Fruit fly (Drosophila melanogaster) whole organism, embryonic: ENCODE results near the gene ClC-a.

Experiments
- Awh ChIP-seq: fragments of 200-800 bp; sonication (Bioruptor generic); IDR thresholded peaks from 2 replicates; pipeline ENCODE4, ENCODE4 v1.3.6; 2022; ENCODE audit warnings: missing biosample characterization, missing genetic modification characterization
- CG11093 ChIP-seq: fragments of 200-800 bp; sonication (Bioruptor generic); IDR thresholded peaks from 3 replicates; pipeline ENCODE4 v1.3.6; 2022; ENCODE audit warnings: missing biosample characterization, missing genetic modification characterization
- CG11398 ChIP-seq: fragments of 200-800 bp; sonication (Bioruptor generic); optimal IDR thresholded peaks from 2 replicates; lab custom pipeline; 2016; ENCODE audit warnings: missing biosample characterization, missing genetic modification characterization
- CG11456 ChIP-seq: fragments of 200-800 bp; sonication (Bioruptor generic); IDR thresholded peaks from 3 replicates; pipeline ENCODE4 v1.3.6; 2022; ENCODE audit warnings: missing biosample characterization, missing genetic modification characterization
- CG12659 ChIP-seq: fragments of 200-800 bp; sonication (Bioruptor generic); optimal IDR thresholded peaks from 3 replicates; lab custom pipeline; 2017; ENCODE audit warnings: mild to moderate bottlenecking, missing biosample characterization, missing genetic modification reagents, missing genetic modification characterization
- CG13123 ChIP-seq: fragments of 200-800 bp; sonication (Bioruptor generic); optimal IDR thresholded peaks from 2 replicates; lab custom pipeline; 2016; ENCODE audit warnings: missing biosample characterization, missing genetic modification characterization
- CG13624 ChIP-seq: fragments of 200-800 bp; sonication (Bioruptor generic); optimal IDR thresholded peaks from 2 replicates; lab custom pipeline; 2016; ENCODE audit warnings: missing biosample characterization, missing genetic modification characterization
- CG15479 ChIP-seq: fragments of 200-800 bp; sonication (Bioruptor generic); optimal IDR thresholded peaks from 3 replicates; lab custom pipeline; 2019; ENCODE audit warnings: missing biosample characterization, mild to moderate bottlenecking, missing genetic modification characterization, moderate library complexity
- CG15696 ChIP-seq: fragments of 200-800 bp; sonication (Bioruptor generic); optimal IDR thresholded peaks from 2 replicates; lab custom pipeline; 2019; ENCODE audit warnings: missing biosample characterization, mild to moderate bottlenecking, missing genetic modification characterization, moderate library complexity
- CG17361 ChIP-seq: fragments of 200-800 bp; sonication (Bioruptor generic); IDR thresholded peaks from 3 replicates; pipeline ENCODE4 v1.3.6; 2022; ENCODE audit warnings: missing biosample characterization, missing genetic modification characterization
- CG18599 ChIP-seq: fragments of 200-800 bp; sonication (Bioruptor generic); optimal IDR thresholded peaks from 3 replicates; lab custom pipeline; 2017; ENCODE audit warnings: missing biosample characterization, missing genetic modification characterization, mild to moderate bottlenecking, moderate library complexity, missing genetic modification reagents
- CG33213 ChIP-seq: fragments of 200-800 bp; sonication (Bioruptor generic); optimal IDR thresholded peaks from 3 replicates; lab custom pipeline; 2016; ENCODE audit warnings: missing biosample characterization, missing genetic modification characterization
- CG4328 ChIP-seq: fragments of 200-800 bp; sonication (Bioruptor generic); optimal IDR thresholded peaks from 3 replicates; lab custom pipeline; 2017; ENCODE audit warnings: missing biosample characterization, missing genetic modification reagents, missing genetic modification characterization
- CG6254 ChIP-seq: fragments of 200-800 bp; sonication (Bioruptor generic); optimal IDR thresholded peaks from 3 replicates; lab custom pipeline; 2017; ENCODE audit warnings: mild to moderate bottlenecking, missing biosample characterization, missing genetic modification reagents, missing genetic modification characterization
- CG7786 ChIP-seq: fragments of 200-800 bp; sonication (Bioruptor generic); optimal IDR thresholded peaks from 2 replicates; lab custom pipeline; 2016; ENCODE audit warnings: missing biosample characterization, missing genetic modification characterization
- CTCF ChIP-seq: fragments of 200-800 bp; sonication (Bioruptor generic); optimal IDR thresholded peaks from 2 replicates; lab custom pipeline; 2017; ENCODE audit warnings: missing biosample characterization, mild to moderate bottlenecking, missing genetic modification characterization, moderate library complexity
- Dfd ChIP-seq, 2 experiments: fragments of >200 bp; optimal IDR thresholded peaks; 2 replicates each; lab custom pipeline; 2017; ENCODE audit warnings: missing biosample characterization in 2 of 2, missing genetic modification characterization in 2 of 2
- ERR ChIP-seq: fragments of 200-800 bp; sonication (Bioruptor generic); optimal IDR thresholded peaks from 2 replicates; lab custom pipeline; 2016; ENCODE audit warnings: missing biosample characterization, missing genetic modification characterization
- Ets65A ChIP-seq: fragments of 200-800 bp; sonication (Bioruptor generic); peaks from one replicate; lab custom pipeline; 2016; ENCODE audit warnings: missing biosample characterization, missing genetic modification characterization
- GATAe ChIP-seq: fragments of 200-800 bp; sonication (Bioruptor generic); conservative IDR thresholded peaks from 2 replicates; pipeline ENCODE4 v1.3.6; 2022; ENCODE audit warnings: missing biosample characterization, missing genetic modification characterization
- HHEX ChIP-seq: fragments of 200-800 bp; sonication (Bioruptor generic); optimal IDR thresholded peaks from 3 replicates; lab custom pipeline; 2017; ENCODE audit warnings: missing biosample characterization, mild to moderate bottlenecking, missing genetic modification characterization, missing genetic modification reagents
- HmgD ChIP-seq: fragments of 200-800 bp; sonication (Bioruptor generic); optimal IDR thresholded peaks from 3 replicates; lab custom pipeline; 2016; ENCODE audit warnings: missing biosample characterization, missing genetic modification characterization
- Hsf ChIP-seq: fragments of 200-800 bp; sonication (Bioruptor generic); optimal IDR thresholded peaks from 3 replicates; lab custom pipeline; 2016; ENCODE audit warnings: missing biosample characterization, missing genetic modification characterization
- MBD-R2 ChIP-seq: fragments of 200-800 bp; sonication (Bioruptor generic); IDR thresholded peaks from 2 replicates; pipeline ENCODE4 v1.3.6; 2022; ENCODE audit warnings: missing biosample characterization, missing genetic modification characterization
- NC2β ChIP-seq: fragments of 200-800 bp; sonication (Bioruptor generic); optimal IDR thresholded peaks from 2 replicates; lab custom pipeline; 2016; ENCODE audit warnings: missing biosample characterization, missing genetic modification characterization
- Rx ChIP-seq: fragments of 200-800 bp; sonication (Bioruptor generic); IDR thresholded peaks from 2 replicates; pipeline ENCODE4 v1.3.6; 2022; ENCODE audit warnings: missing biosample characterization, missing genetic modification characterization
- Xrp1 ChIP-seq: fragments of 200-800 bp; sonication (Bioruptor generic); IDR thresholded peaks from 2 replicates; pipeline ENCODE4 v1.3.6; 2022; ENCODE audit warnings: missing biosample characterization, missing genetic modification characterization
- ash1 ChIP-seq: fragments of 200-800 bp; sonication (Bioruptor generic); optimal IDR thresholded peaks from 2 replicates; lab custom pipeline; 2018; ENCODE audit warnings: missing biosample characterization, mild to moderate bottlenecking, missing genetic modification characterization
- bigmax ChIP-seq: fragments of 200-800 bp; sonication (Bioruptor generic); optimal IDR thresholded peaks from 2 replicates; lab custom pipeline; 2018; ENCODE audit warnings: missing biosample characterization, mild to moderate bottlenecking, missing genetic modification characterization
- chm ChIP-seq: fragments of 200-800 bp; sonication (Bioruptor generic); IDR thresholded peaks from 2 replicates; pipeline ENCODE4 v1.3.6; 2022; ENCODE audit warnings: missing biosample characterization, missing genetic modification characterization
- corto ChIP-seq: fragments of 200-800 bp; sonication (Bioruptor generic); optimal IDR thresholded peaks from 2 replicates; lab custom pipeline; 2016; ENCODE audit warnings: missing biosample characterization, mild to moderate bottlenecking, missing genetic modification characterization, moderate library complexity
- da ChIP-seq: fragments of 200-800 bp; sonication (Bioruptor generic); optimal IDR thresholded peaks from 2 replicates; lab custom pipeline; 2016; ENCODE audit warnings: missing biosample characterization, missing genetic modification characterization
- dpn ChIP-seq, 2 experiments: fragments of 200-800 bp; sonication (Bioruptor generic); optimal IDR thresholded peaks; 3 replicates each; lab custom pipeline; 2016; ENCODE audit warnings: missing biosample characterization in 2 of 2, missing genetic modification characterization in 2 of 2
- esg ChIP-seq: fragments of 200-800 bp; sonication (Bioruptor generic); conservative IDR thresholded peaks from 2 replicates; pipeline ENCODE4 v1.3.6; 2022; ENCODE audit warnings: missing biosample characterization, missing genetic modification characterization
- eve ChIP-seq, 2 experiments: fragments of >200 bp; optimal IDR thresholded peaks; 2 replicates each; lab custom pipeline; 2017; ENCODE audit warnings: missing biosample characterization in 2 of 2, missing genetic modification characterization in 2 of 2
- ftz-f1 ChIP-seq: fragments of 200-800 bp; sonication (Bioruptor generic); optimal IDR thresholded peaks from 2 replicates; lab custom pipeline; 2016; ENCODE audit warnings: missing biosample characterization, missing genetic modification characterization
- gcm2 ChIP-seq: fragments of 200-800 bp; sonication (Bioruptor generic); optimal IDR thresholded peaks from 2 replicates; lab custom pipeline; 2016; ENCODE audit warnings: missing biosample characterization, missing genetic modification characterization
- gro ChIP-seq: fragments of 200-800 bp; sonication (Bioruptor generic); optimal IDR thresholded peaks from 2 replicates; lab custom pipeline; 2016; ENCODE audit warnings: missing biosample characterization, missing genetic modification characterization
- lov ChIP-seq, 2 experiments: fragments of 200-800 bp in 1 of 2; fragments of >200 bp in 1 of 2; sonication (Bioruptor generic) in 1 of 2; IDR thresholded peaks in 1 of 2; optimal IDR thresholded peaks in 1 of 2; 2 replicates in 1 of 2; 3 replicates in 1 of 2; pipeline versions ENCODE4 v1.3.6 to Lab custom; 2017 to 2022; ENCODE audit warnings: missing biosample characterization in 1 of 2, missing genetic modification characterization in 1 of 2
- oc ChIP-seq: fragments of 200-800 bp; sonication (Bioruptor generic); optimal IDR thresholded peaks from 2 replicates; lab custom pipeline; 2018; ENCODE audit warnings: missing biosample characterization, mild to moderate bottlenecking, missing genetic modification characterization, moderate library complexity
- p53 ChIP-seq: fragments of 200-800 bp; sonication (Bioruptor generic); optimal IDR thresholded peaks from 2 replicates; lab custom pipeline; 2016; ENCODE audit warnings: missing biosample characterization, missing genetic modification characterization
- pan ChIP-seq, 4 experiments: fragments of >200 bp in 3 of 4; fragments of 200-800 bp in 1 of 4; sonication (Bioruptor generic) in 1 of 4; optimal IDR thresholded peaks in 3 of 4; IDR thresholded peaks in 1 of 4; 2 replicates each; pipeline versions ENCODE4 v1.3.6 to Lab custom; 2017 to 2022; ENCODE audit warnings: missing biosample characterization in 2 of 4, missing genetic modification characterization in 2 of 4, mixed read lengths in 1 of 4
- pum ChIP-seq: fragments of 200-800 bp; sonication (Bioruptor generic); optimal IDR thresholded peaks from 2 replicates; lab custom pipeline; 2016; ENCODE audit warnings: missing biosample characterization, missing genetic modification characterization
- salm ChIP-seq: fragments of 200-800 bp; sonication (Bioruptor generic); optimal IDR thresholded peaks from 2 replicates; lab custom pipeline; 2018; ENCODE audit warnings: missing biosample characterization, mild to moderate bottlenecking, missing genetic modification characterization
- sens-2 ChIP-seq: fragments of 200-800 bp; sonication (Bioruptor generic); IDR thresholded peaks from 2 replicates; pipeline ENCODE4 v1.3.6; 2022; ENCODE audit warnings: missing biosample characterization, missing genetic modification characterization
- shn ChIP-seq: fragments of 200-800 bp; sonication (Bioruptor generic); optimal IDR thresholded peaks from 3 replicates; lab custom pipeline; 2016; ENCODE audit warnings: missing biosample characterization, missing genetic modification characterization
- so ChIP-seq: fragments of 200-800 bp; sonication (Bioruptor generic); IDR thresholded peaks from 3 replicates; pipeline ENCODE4 v1.3.6; 2022; ENCODE audit warnings: missing biosample characterization, missing genetic modification characterization
- tin ChIP-seq: fragments of 200-800 bp; sonication (Bioruptor generic); optimal IDR thresholded peaks from 3 replicates; lab custom pipeline; 2016; ENCODE audit warnings: missing biosample characterization, missing genetic modification characterization
- tup ChIP-seq: fragments of 200-800 bp; sonication (Bioruptor generic); optimal IDR thresholded peaks from 2 replicates; lab custom pipeline; 2016; ENCODE audit warnings: missing biosample characterization, mild to moderate bottlenecking, missing genetic modification characterization, moderate library complexity
- wdn ChIP-seq: fragments of 200-800 bp; sonication (Bioruptor generic); IDR thresholded peaks from 2 replicates; pipeline ENCODE4 v1.3.6; 2022; ENCODE audit warnings: missing biosample characterization, missing genetic modification characterization

The ClC-a gene

DNA sequence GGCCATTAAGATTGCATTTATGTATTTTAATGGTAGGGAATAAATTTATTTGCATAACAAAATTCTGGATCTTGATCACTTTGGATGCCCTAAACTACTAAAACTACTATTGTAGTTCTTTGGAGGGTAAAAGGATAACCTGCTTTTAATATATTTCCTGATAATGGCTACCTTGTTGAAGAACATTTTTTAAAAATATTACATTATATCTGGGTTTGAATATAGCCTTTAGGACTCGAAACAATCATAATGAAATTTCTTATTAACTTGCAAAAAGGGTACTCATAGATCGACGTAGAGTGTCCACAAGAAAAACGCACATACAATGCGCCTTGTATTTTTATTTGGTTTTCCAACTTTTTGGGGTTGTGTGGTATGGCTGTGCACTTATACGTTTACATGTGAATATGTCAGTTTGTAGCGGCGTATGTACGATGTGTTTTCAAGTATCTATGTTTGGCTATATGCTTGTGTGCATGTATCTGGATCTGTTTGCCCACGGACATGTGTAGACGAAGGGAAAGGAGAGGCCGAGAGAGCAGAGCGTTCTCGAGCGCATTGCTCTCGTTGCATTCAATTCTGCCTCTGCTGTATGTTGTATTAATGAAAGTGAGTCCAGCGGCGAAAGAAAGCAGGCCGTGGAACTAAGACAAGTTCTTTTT is 33.5 kb downstream of the ClC-a start (continued):
- TF ChIP-seq da (GFP tag; lab: Kevin White, UChicago) (no peak), CG11456 (GFP tag; lab: Robert Waterston, UW) (no peak), GATAe (GFP tag; lab: Robert Waterston, UW) (no peak), NC2β (GFP tag; lab: Kevin White, UChicago) (peak; percentile 72), ERR (GFP tag; lab: Kevin White, UChicago) (no peak), bigmax (GFP tag; lab: Kevin White, UChicago) (no peak), CG13123 (GFP tag; lab: Kevin White, UChicago) (peak; percentile 55), eve (GFP tag; optimal IDR thresholded peaks at IDR 0.05; lab: Kevin White, UChicago) (peak in 1 of 2 experiments; percentile 93), Ets65A (GFP tag; lab: Kevin White, UChicago) (peak; percentile 88), dpn (GFP tag; optimal IDR thresholded peaks at IDR 0.05; lab: Kevin White, UChicago) (peak; percentile 19 to 66), ash1 (no peak), so (GFP tag; lab: Robert Waterston, UW) (peak; percentile 20; the same call in 1 of the 3 replicates), CG13624 (no peak), CG11398 (GFP tag; lab: Kevin White, UChicago) (peak; percentile 40), CG18599 (GFP tag; lab: Kevin White, UChicago) (peak; percentile 33), sens-2 (GFP tag; lab: Robert Waterston, UW) (0 out of 2 replicates have a peak, but pooled peaks have one; percentile 32), salm (tag; lab: Kevin White, UChicago) (peak; percentile 78), oc (tag; lab: Kevin White, UChicago) (peak; percentile 74), corto (peak; percentile 76), Rx (peak; percentile 32; the same call in 1 of the 2 replicates), CG4328 (GFP tag; lab: Kevin White, UChicago) (no peak), HmgD (peak; percentile 1), esg (GFP tag; lab: Robert Waterston, UW) (peak; percentile 28; the same call in 1 of the 2 replicates), Xrp1 (peak; percentile 77), CG6254 (peak; percentile 75), p53 (GFP tag; lab: Kevin White, UChicago) (no peak), CG15479 (GFP tag; lab: Kevin White, UChicago) (no peak), gro (no peak), gcm2 (peak; percentile 3), ftz-f1 (no peak), HHEX (GFP tag; lab: Kevin White, UChicago) (peak; percentile 18), chm (peak; percentile 39; the same call in 1 of the 2 replicates), MBD-R2 (GFP tag; lab: Robert Waterston, UW) (no peak), Hsf (GFP tag; lab: Kevin White, UChicago) (peak; percentile 68), CTCF (no peak), lov (optimal IDR thresholded peaks at IDR 0.05; lab: Kevin White, UChicago) (no peak), lov (GFP tag; IDR thresholded peaks at IDR 0.05; lab: Robert Waterston, UW) (no peak; the same call in 1 of the 3 replicates), tup (GFP tag; lab: Kevin White, UChicago) (peak; percentile 26), CG7786 (GFP tag; lab: Kevin White, UChicago) (peak; percentile 49), CG17361 (GFP tag; lab: Robert Waterston, UW) (peak; percentile 50; the same call in 1 of the 3 replicates), shn (GFP tag; lab: Kevin White, UChicago) (peak; percentile 48), Dfd (GFP tag; optimal IDR thresholded peaks at IDR 0.05; lab: Kevin White, UChicago) (no peak), CG12659 (GFP tag; lab: Kevin White, UChicago) (peak; percentile 48), CG15696 (peak; percentile 86), wdn (GFP tag; lab: Robert Waterston, UW) (0 out of 2 replicates have a peak, but pooled peaks have one; percentile 23), CG11093 (GFP tag; lab: Robert Waterston, UW) (no peak), CG33213 (GFP tag; lab: Kevin White, UChicago) (peak; percentile 48), Awh (GFP tag; lab: Robert Waterston, UW) (peak; percentile 43; the same call in 1 of the 2 replicates), pum (GFP tag; lab: Kevin White, UChicago) (peak; percentile 39), tin (GFP tag; lab: Kevin White, UChicago) (peak; percentile 68), pan (optimal IDR thresholded peaks at IDR 0.05; lab: Kevin White, UChicago) (no peak), pan (GFP tag; optimal IDR thresholded peaks at IDR 0.05 in 1 of 2, IDR thresholded peaks at IDR 0.05 in 1 of 2) (peak in 1 of 2 experiments; percentile 50)
